Fruit fly (Drosophila melanogaster): ENCODE data around the gene Hcf.

DNA sequence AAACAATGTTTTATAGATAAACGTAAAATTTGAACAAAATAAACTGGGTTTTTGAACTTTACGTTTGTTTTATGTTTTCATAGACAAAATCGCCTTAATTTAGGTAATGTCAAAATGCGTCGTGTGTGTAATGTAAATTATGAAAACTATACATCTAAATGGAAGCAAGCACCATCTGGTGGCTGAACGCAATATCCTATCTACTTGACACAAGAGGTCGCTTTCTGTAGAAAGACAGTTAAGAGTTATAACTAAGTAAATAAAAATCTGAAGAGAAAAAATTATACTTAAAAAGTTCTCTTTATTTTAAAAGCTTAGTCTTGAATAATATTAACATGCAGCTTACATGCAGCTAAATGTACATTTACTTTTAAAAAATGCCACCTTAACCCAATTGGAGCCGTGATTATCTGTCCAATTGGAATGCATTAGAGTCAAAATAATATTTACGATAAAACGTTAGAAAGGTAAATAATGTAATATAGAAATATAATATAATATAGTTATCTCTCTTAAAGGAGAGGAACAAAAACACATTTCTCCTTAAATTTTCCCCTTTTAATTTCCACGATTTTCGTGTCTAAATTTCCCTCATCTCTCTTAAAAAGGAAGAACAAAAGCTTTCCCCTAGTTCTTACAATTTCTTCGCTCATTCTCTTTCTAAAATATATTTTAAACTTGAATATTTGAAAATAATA is 65.0 kb downstream of the Hcf start:
- TF ChIP-seq CG3919 (GFP tag; optimal IDR thresholded peaks at IDR 0.05): peak; percentile 92
- TF ChIP-seq Hr39 (GFP tag; optimal IDR thresholded peaks at IDR 0.05): peak; percentile 89
- TF ChIP-seq CG11902 (GFP tag; optimal IDR thresholded peaks at IDR 0.05): peak; percentile 75
- TF ChIP-seq OdsH (GFP tag; optimal IDR thresholded peaks at IDR 0.05): peak; percentile 86
- peak; percentile 70 for TF ChIP-seq CG7368 (GFP tag; optimal IDR thresholded peaks at IDR 0.05)

Data from whole organism, prepupa.